Worm (Caenorhabditis elegans): ENCODE measurements around the gene gldi-7.

DNA sequence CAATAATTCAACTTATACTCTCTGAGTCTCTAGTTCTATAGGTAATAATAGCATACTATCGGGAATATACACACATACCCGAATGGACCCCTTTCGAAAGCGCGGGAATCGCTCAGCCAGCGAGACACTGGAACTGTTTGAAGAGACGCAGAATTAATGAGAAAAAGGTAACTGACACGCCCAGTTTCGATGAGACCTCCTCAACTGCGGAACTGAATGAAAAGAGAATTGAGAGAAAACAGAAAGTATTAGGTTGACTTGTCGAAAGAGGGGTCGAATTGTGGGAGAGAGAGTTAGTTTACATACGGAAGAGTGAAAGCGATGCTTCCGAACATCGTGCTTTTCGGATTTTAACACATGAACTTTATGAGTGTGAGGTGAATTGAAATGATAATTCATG lies 993 bp upstream of the gldi-7 start:
- TF ChIP-seq ztf-23 (GFP tag; IDR thresholded peaks at IDR 0.05): no peak
- no peak for TF ChIP-seq ref-1 (GFP tag; conservative IDR thresholded peaks at IDR 0.05)
- TF ChIP-seq med-1 (GFP tag; optimal IDR thresholded peaks at IDR 0.05; ENCODE audit: insufficient read depth): no peak
- no peak for TF ChIP-seq flt-1 (GFP tag; IDR thresholded peaks at IDR 0.05)
- no peak for TF ChIP-seq klf-2 (GFP tag; conservative IDR thresholded peaks at IDR 0.05)

All from whole organism, midembryonic.